Worm (Caenorhabditis elegans) whole organism, midembryonic: ENCODE measurements around the gene rhi-1.

Source experiments
- T22C8.4 ChIP-seq: fragments of 200-800 bp; sonication (Bioruptor generic); IDR thresholded peaks from 2 replicates; pipeline ENCODE4 v1.3.6; 2022; ENCODE audit warnings: missing genetic modification characterization, missing compliant biosample characterization
- cog-1 ChIP-seq: sonication (generic microtip); optimal IDR thresholded peaks from 2 replicates; lab custom pipeline; 2016; ENCODE audit warnings: missing genetic modification characterization, missing compliant biosample characterization
- flt-1 ChIP-seq: fragments of 200-800 bp; sonication (Bioruptor generic); IDR thresholded peaks from 2 replicates; pipeline ENCODE4 v1.3.6; 2022; ENCODE audit warnings: missing genetic modification characterization, missing compliant biosample characterization
- klf-2 ChIP-seq: fragments of 200-800 bp; sonication (Bioruptor generic); conservative IDR thresholded peaks from 2 replicates; pipeline ENCODE4 v1.3.6; 2022; ENCODE audit warnings: missing genetic modification reagents, missing genetic modification characterization, missing compliant biosample characterization
- med-1 ChIP-seq: sonication (generic microtip); optimal IDR thresholded peaks from 2 replicates; lab custom pipeline; 2017; ENCODE audit warnings: missing genetic modification characterization, mild to moderate bottlenecking, missing compliant biosample characterization, antibody characterized with exemption, missing genetic modification reagents; ENCODE audit not compliant: insufficient read depth
- ref-1 ChIP-seq: fragments of 200-800 bp; sonication (Bioruptor generic); conservative IDR thresholded peaks from 2 replicates; pipeline ENCODE4 v1.3.6; 2022; ENCODE audit warnings: missing genetic modification reagents, missing genetic modification characterization, missing compliant biosample characterization
- tab-1 ChIP-seq: fragments of 200-800 bp; sonication (Bioruptor generic); IDR thresholded peaks from 2 replicates; pipeline ENCODE4 v1.3.6; 2022; ENCODE audit warnings: missing genetic modification characterization, missing compliant biosample characterization
- ztf-23 ChIP-seq: fragments of 200-800 bp; sonication (Bioruptor generic); IDR thresholded peaks from 2 replicates; pipeline ENCODE4 v1.3.6; 2022; ENCODE audit warnings: missing genetic modification reagents, missing genetic modification characterization, missing compliant biosample characterization
- ztf-29 ChIP-seq: fragments of 200-800 bp; sonication (Bioruptor generic); IDR thresholded peaks from 2 replicates; pipeline ENCODE4 v1.3.6; 2022; ENCODE audit warnings: missing genetic modification reagents, missing genetic modification characterization, missing compliant biosample characterization

ce11 chrX:4521837-4522816 lies 13.8 kb downstream of the rhi-1 start, which contains the start of gene C07A12.7:
- no peak for TF ChIP-seq med-1 (GFP tag; lab: Kevin White, UChicago)
- TF ChIP-seq ztf-23 (GFP tag; lab: Robert Waterston, UW): no peak
- no peak for TF ChIP-seq tab-1 (GFP tag; lab: Robert Waterston, UW)
- TF ChIP-seq flt-1 (GFP tag; lab: Robert Waterston, UW): 0 out of 2 replicates have a peak, but pooled peaks have one; percentile 21
- TF ChIP-seq ztf-29 (GFP tag; lab: Robert Waterston, UW): 0 out of 2 replicates have a peak, but pooled peaks have one; percentile 17
- TF ChIP-seq T22C8.4: no peak
- no peak for TF ChIP-seq klf-2 (GFP tag; lab: Robert Waterston, UW)
- peak; percentile 9 for TF ChIP-seq cog-1 (tag; lab: Kevin White, UChicago)
- no peak for TF ChIP-seq ref-1 (GFP tag; lab: Robert Waterston, UW)
